Worm (Caenorhabditis elegans) whole organism, young adult: ENCODE results near the gene abu-2.
"Not testable (repeated sequence)": the region's sequence is repeated elsewhere in the genome, so short reads cannot be mapped to it uniquely, and the experiment has no call there.

Source experiments
- B0019.2 ChIP-seq: fragments of 200-800 bp; sonication (Bioruptor generic); conservative IDR thresholded peaks from 2 replicates; pipeline ENCODE4 v1.3.6; 2022; ENCODE audit warnings: missing genetic modification reagents, missing genetic modification characterization, missing compliant biosample characterization
- B0261.1 ChIP-seq: sonication (generic microtip); optimal IDR thresholded peaks from 2 replicates; lab custom pipeline; 2016; ENCODE audit warnings: mild to moderate bottlenecking, missing genetic modification characterization, moderate library complexity, missing compliant biosample characterization
- C17E4.6 ChIP-seq: fragments of 200-800 bp; sonication (Bioruptor generic); IDR thresholded peaks from 2 replicates; pipeline ENCODE4 v1.3.6; 2022; ENCODE audit warnings: missing genetic modification reagents, missing genetic modification characterization, missing compliant biosample characterization
- F49E8.2 ChIP-seq: sonication (generic microtip); optimal IDR thresholded peaks from 3 replicates; lab custom pipeline; 2017; ENCODE audit warnings: missing genetic modification characterization, mild to moderate bottlenecking, missing compliant biosample characterization, antibody characterized with exemption, moderate library complexity; ENCODE audit not compliant: insufficient read depth
- F57A8.1 ChIP-seq: fragments of 200-800 bp; sonication (Bioruptor generic); optimal IDR thresholded peaks from 2 replicates; lab custom pipeline; 2018; ENCODE audit warnings: mild to moderate bottlenecking, missing genetic modification characterization, moderate library complexity, missing compliant biosample characterization
- K12H6.12 ChIP-seq: fragments of 200-800 bp; sonication (Bioruptor generic); optimal IDR thresholded peaks from 2 replicates; lab custom pipeline; 2018; ENCODE audit warnings: mild to moderate bottlenecking, missing genetic modification characterization, missing compliant biosample characterization
- Y53G8AR.9 ChIP-seq: fragments of 200-800 bp; sonication (Bioruptor generic); conservative IDR thresholded peaks from 2 replicates; pipeline ENCODE4 v1.3.6; 2022; ENCODE audit warnings: missing genetic modification reagents, missing genetic modification characterization, missing compliant biosample characterization
- Y56A3A.18 ChIP-seq: fragments of 200-800 bp; sonication (Bioruptor generic); IDR thresholded peaks from 2 replicates; pipeline ENCODE4 v1.3.6; 2022; ENCODE audit warnings: missing genetic modification reagents, missing genetic modification characterization, missing compliant biosample characterization
- Y67H2A.10 ChIP-seq: fragments of 200-800 bp; sonication (Bioruptor generic); conservative IDR thresholded peaks from 2 replicates; pipeline ENCODE4 v1.3.6; 2022; ENCODE audit warnings: missing genetic modification reagents, missing genetic modification characterization, missing compliant biosample characterization
- Y95B8A.8 ChIP-seq: fragments of 200-800 bp; sonication (Bioruptor generic); IDR thresholded peaks from 2 replicates; pipeline ENCODE4 v1.3.6; 2022; ENCODE audit warnings: missing genetic modification reagents, missing genetic modification characterization, missing compliant biosample characterization
- ZK185.1 ChIP-seq: sonication (generic microtip); optimal IDR thresholded peaks from 2 replicates; lab custom pipeline; 2016; ENCODE audit warnings: mild to moderate bottlenecking, missing genetic modification characterization, missing compliant biosample characterization; ENCODE audit not compliant: poor library complexity, severe bottlenecking
- bed-1 ChIP-seq: fragments of 200-800 bp; sonication (Bioruptor generic); IDR thresholded peaks from 2 replicates; pipeline ENCODE4 v1.3.6; 2022; ENCODE audit warnings: missing genetic modification reagents, missing genetic modification characterization, missing compliant biosample characterization
- cebp-1 ChIP-seq, 2 experiments: fragments of 200-800 bp in 1 of 2; sonication (Bioruptor generic) in 1 of 2; sonication (generic microtip) in 1 of 2; IDR thresholded peaks in 1 of 2; optimal IDR thresholded peaks in 1 of 2; 2 replicates each; pipeline versions ENCODE4 v1.3.6 to Lab custom; 2017 to 2022; ENCODE audit warnings: missing compliant biosample characterization in 2 of 2, missing genetic modification characterization in 2 of 2, mild to moderate bottlenecking in 1 of 2, missing genetic modification reagents in 1 of 2, moderate library complexity in 1 of 2
- cebp-2 ChIP-seq: fragments of 200-800 bp; sonication (Bioruptor generic); IDR thresholded peaks from 2 replicates; pipeline ENCODE4 v1.3.6; 2022; ENCODE audit warnings: missing genetic modification characterization, missing compliant biosample characterization
- ceh-58 ChIP-seq: fragments of 200-800 bp; sonication (Bioruptor generic); IDR thresholded peaks from 2 replicates; pipeline ENCODE4 v1.3.6; 2022; ENCODE audit warnings: missing genetic modification characterization, missing compliant biosample characterization
- dox-1 ChIP-seq: fragments of 200-800 bp; sonication (Bioruptor generic); IDR thresholded peaks from 2 replicates; pipeline ENCODE4 v1.3.6; 2022; ENCODE audit warnings: missing genetic modification reagents, missing genetic modification characterization, missing compliant biosample characterization
- efl-1 ChIP-seq: fragments of 150-350 bp; optimal IDR thresholded peaks from 2 replicates; lab custom pipeline; 2014; ENCODE audit warnings: missing biosample characterization, missing genetic modification reagents, missing genetic modification characterization
- egl-18 ChIP-seq: fragments of 200-800 bp; sonication (Bioruptor generic); IDR thresholded peaks from 2 replicates; pipeline ENCODE4 v1.3.6; 2022; ENCODE audit warnings: missing genetic modification reagents, missing genetic modification characterization, missing compliant biosample characterization
- egl-44 ChIP-seq: fragments of 200-800 bp; sonication (Bioruptor generic); IDR thresholded peaks from 2 replicates; pipeline ENCODE4 v1.3.6; 2022; ENCODE audit warnings: missing genetic modification reagents, missing genetic modification characterization, missing compliant biosample characterization
- egrh-3 ChIP-seq: fragments of 200-800 bp; sonication (Bioruptor generic); IDR thresholded peaks from 2 replicates; pipeline ENCODE4 v1.3.6; 2022; ENCODE audit warnings: missing genetic modification reagents, missing genetic modification characterization, missing compliant biosample characterization
- gei-17 ChIP-seq: fragments of 200-800 bp; sonication (Bioruptor generic); optimal IDR thresholded peaks from 2 replicates; lab custom pipeline; 2018; ENCODE audit warnings: mild to moderate bottlenecking, missing genetic modification characterization, missing compliant biosample characterization
- hlh-12 ChIP-seq: sonication (generic microtip); optimal IDR thresholded peaks from 2 replicates; lab custom pipeline; 2016; ENCODE audit warnings: missing genetic modification characterization, missing compliant biosample characterization
- hlh-26 ChIP-seq: fragments of 200-800 bp; sonication (Bioruptor generic); conservative IDR thresholded peaks from 2 replicates; pipeline ENCODE4 v1.3.6; 2022; ENCODE audit warnings: missing genetic modification reagents, missing genetic modification characterization, missing compliant biosample characterization
- hmg-20 ChIP-seq: fragments of 200-800 bp; sonication (Bioruptor generic); IDR thresholded peaks from 2 replicates; pipeline ENCODE4 v1.3.6; 2022; ENCODE audit warnings: missing genetic modification reagents, missing genetic modification characterization, missing compliant biosample characterization
- lag-1 ChIP-seq: fragments of 200-800 bp; sonication (Bioruptor generic); IDR thresholded peaks from 2 replicates; pipeline ENCODE4 v1.3.6; 2022; ENCODE audit warnings: missing genetic modification reagents, missing genetic modification characterization, missing compliant biosample characterization
- let-607 ChIP-seq, 2 experiments: fragments of 200-800 bp in 1 of 2; sonication (Bioruptor generic) in 1 of 2; sonication (generic microtip) in 1 of 2; optimal IDR thresholded peaks; 2 replicates each; lab custom pipeline; 2016 to 2018; ENCODE audit warnings: mild to moderate bottlenecking in 2 of 2, missing compliant biosample characterization in 2 of 2, missing genetic modification characterization in 2 of 2, moderate library complexity in 2 of 2, missing genotype in 1 of 2
- lin-35 ChIP-seq, 3 experiments: fragments of 150-350 bp in 2 of 3; sonication (generic microtip) in 1 of 3; optimal IDR thresholded peaks; 2 replicates each; lab custom pipeline; 2014 to 2018; ENCODE audit warnings: missing biosample characterization in 3 of 3, missing genetic modification characterization in 3 of 3, missing genetic modification reagents in 3 of 3
- lin-40 ChIP-seq: sonication (generic microtip); optimal IDR thresholded peaks from 2 replicates; lab custom pipeline; 2016; ENCODE audit warnings: missing genetic modification characterization, mild to moderate bottlenecking, missing compliant biosample characterization, missing genotype, missing genetic modification reagents
- lsl-1 ChIP-seq: fragments of 200-800 bp; sonication (Bioruptor generic); optimal IDR thresholded peaks from 2 replicates; lab custom pipeline; 2018; ENCODE audit warnings: mild to moderate bottlenecking, missing genetic modification characterization, moderate library complexity, missing compliant biosample characterization
- madf-3 ChIP-seq: fragments of 200-800 bp; sonication (Bioruptor generic); IDR thresholded peaks from 2 replicates; pipeline ENCODE4 v1.3.6; 2022; ENCODE audit warnings: missing genetic modification reagents, missing genetic modification characterization, missing compliant biosample characterization
- mxl-1 ChIP-seq: sonication (generic microtip); optimal IDR thresholded peaks from 2 replicates; lab custom pipeline; 2016; ENCODE audit warnings: missing genetic modification characterization, missing compliant biosample characterization
- nfya-1 ChIP-seq: sonication (generic microtip); optimal IDR thresholded peaks from 2 replicates; lab custom pipeline; 2017; ENCODE audit warnings: antibody characterized with exemption, missing compliant biosample characterization, missing genetic modification characterization, borderline replicate concordance; ENCODE audit not compliant: insufficient read depth
- nhr-120 ChIP-seq: fragments of 200-800 bp; sonication (Bioruptor generic); IDR thresholded peaks from 2 replicates; pipeline ENCODE4 v1.3.6; 2022; ENCODE audit warnings: missing genetic modification characterization, missing compliant biosample characterization
- nhr-80 ChIP-seq: sonication (generic microtip); optimal IDR thresholded peaks from 2 replicates; lab custom pipeline; 2016; ENCODE audit warnings: missing genetic modification characterization, missing compliant biosample characterization
- pbrm-1 ChIP-seq: fragments of 200-800 bp; sonication (Bioruptor generic); IDR thresholded peaks from 2 replicates; pipeline ENCODE4 v1.3.6; 2022; ENCODE audit warnings: missing genetic modification reagents, missing genetic modification characterization, missing compliant biosample characterization
- sdz-38 ChIP-seq: sonication (generic microtip); optimal IDR thresholded peaks from 2 replicates; lab custom pipeline; 2016; ENCODE audit warnings: missing genotype, missing genetic modification characterization, missing compliant biosample characterization
- unc-62 ChIP-seq: fragments of 150-350 bp; optimal IDR thresholded peaks from 2 replicates; lab custom pipeline; 2014; ENCODE audit warnings: missing biosample characterization, missing genetic modification reagents, missing genetic modification characterization
- zim-3 ChIP-seq: sonication (generic microtip); optimal IDR thresholded peaks from 2 replicates; lab custom pipeline; 2017; ENCODE audit warnings: mild to moderate bottlenecking, missing genetic modification characterization, moderate library complexity, missing compliant biosample characterization
- ztf-6 ChIP-seq: fragments of 200-800 bp; sonication (Bioruptor generic); IDR thresholded peaks from 2 replicates; pipeline ENCODE4 v1.3.6; 2022; ENCODE audit warnings: missing genetic modification reagents, missing genetic modification characterization, missing compliant biosample characterization

Gene abu-2

ce11 chrX:1438925-1439324 lies 28.5 kb upstream of the abu-2 start:
- TF ChIP-seq mxl-1 (tag; lab: Kevin White, UChicago) (no peak), B0019.2 (GFP tag; lab: Robert Waterston, UW) (no peak), Y67H2A.10 (GFP tag; lab: Robert Waterston, UW) (no peak), dox-1 (GFP tag; lab: Robert Waterston, UW) (0 out of 2 replicates have a peak, but pooled peaks have one; percentile 8), cebp-1 (GFP tag; IDR thresholded peaks at IDR 0.05; lab: Robert Waterston, UW) (no peak), cebp-1 (tag; optimal IDR thresholded peaks at IDR 0.05; lab: Kevin White, UChicago) (peak; percentile 24), lin-35 (GFP tag; optimal IDR thresholded peaks at IDR 0.05; lab: Kevin White, UChicago) (peak in 1 of 3 experiments; percentile 25)
- TF ChIP-seq, all 124 proteins: peak for 3

DNA sequence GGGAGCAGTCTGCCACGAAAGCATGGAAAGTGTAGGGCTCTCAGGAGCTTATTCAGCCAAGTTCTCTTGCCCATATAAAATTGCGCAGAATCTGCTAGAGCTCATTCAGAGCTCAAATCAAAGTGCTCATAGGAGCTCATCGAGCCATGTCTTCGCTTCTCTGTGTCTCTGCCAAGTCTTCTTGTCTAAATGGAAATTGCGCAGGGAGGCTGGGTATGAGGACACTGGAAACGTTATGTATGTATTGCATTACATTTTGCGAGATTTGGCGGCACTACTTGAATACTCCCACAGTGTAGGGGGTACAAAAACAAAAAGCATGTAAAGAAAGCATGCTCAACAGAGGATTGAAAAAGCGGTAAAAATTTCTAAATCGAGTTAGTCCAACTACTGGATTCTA lies 26.6 kb upstream of the abu-2 start:
- no peak for TF ChIP-seq K12H6.12 (tag; lab: Kevin White, UChicago)
- peak; percentile 59 for TF ChIP-seq gei-17 (GFP tag; lab: Kevin White, UChicago)
- TF ChIP-seq B0019.2 (GFP tag; lab: Robert Waterston, UW) = no peak
- no peak for TF ChIP-seq B0261.1
- TF ChIP-seq pbrm-1 (GFP tag; lab: Robert Waterston, UW) = no peak
- 0 out of 2 replicates have a peak, but pooled peaks have one; percentile 23 for TF ChIP-seq egl-44 (GFP tag; lab: Robert Waterston, UW)
- TF ChIP-seq cebp-2 = no peak
- TF ChIP-seq bed-1 (GFP tag; lab: Robert Waterston, UW) = no peak
- TF ChIP-seq Y53G8AR.9 (GFP tag; lab: Robert Waterston, UW) = no peak
- TF ChIP-seq zim-3 = no peak
- TF ChIP-seq hmg-20 = no peak
- TF ChIP-seq hlh-26 (GFP tag; lab: Robert Waterston, UW) = no peak
- TF ChIP-seq sdz-38 (tag; lab: Kevin White, UChicago) = no peak
- no peak for TF ChIP-seq hlh-12 (tag; lab: Kevin White, UChicago)
- no peak for TF ChIP-seq cebp-1 (GFP tag; IDR thresholded peaks at IDR 0.05; lab: Robert Waterston, UW)
- peak; percentile 9 for TF ChIP-seq cebp-1 (tag; optimal IDR thresholded peaks at IDR 0.05; lab: Kevin White, UChicago)
- TF ChIP-seq madf-3 = no peak
- peak; percentile 8 for TF ChIP-seq ZK185.1 (tag; lab: Kevin White, UChicago)
- TF ChIP-seq egl-18 (GFP tag; lab: Robert Waterston, UW) = no peak
- TF ChIP-seq let-607 (tag; optimal IDR thresholded peaks at IDR 0.05; lab: Kevin White, UChicago) = no peak
- no peak for TF ChIP-seq nfya-1 (tag; lab: Kevin White, UChicago)
- TF ChIP-seq lsl-1 = no peak
- no peak for TF ChIP-seq nhr-120 (GFP tag; lab: Robert Waterston, UW)
- peak; percentile 31; the same call in 1 of the 2 replicates for TF ChIP-seq dox-1 (GFP tag; lab: Robert Waterston, UW)
- no peak for TF ChIP-seq lin-40 (tag; lab: Kevin White, UChicago)
- no peak for TF ChIP-seq efl-1 (GFP tag; lab: Kevin White, UChicago)
- no peak for TF ChIP-seq F57A8.1 (GFP tag; lab: Kevin White, UChicago)

DNA sequence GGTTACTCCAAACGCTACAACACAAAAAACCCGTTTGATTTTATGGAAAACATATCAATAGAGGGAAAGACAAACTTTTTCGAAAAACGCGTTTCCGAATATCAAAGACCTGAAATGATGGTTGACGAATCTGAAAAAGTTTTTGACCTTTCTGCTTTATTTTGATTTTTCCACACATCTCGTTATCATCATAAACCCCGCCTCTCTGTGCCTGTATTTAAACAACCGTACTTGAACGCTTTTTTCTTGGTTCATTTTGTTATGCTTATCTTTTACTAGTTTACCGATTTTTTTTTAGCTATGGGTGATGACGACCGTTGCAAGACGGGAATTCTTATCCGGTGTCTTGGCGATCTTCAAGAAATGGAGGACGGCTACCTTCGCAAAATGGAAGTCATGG lies 20.3 kb upstream of the abu-2 start, which contains the start of gene F19G12.1:
Gene F19G12.1, plus strand, starts transcription at position 301 of the 400 bp plus-strand sequence.
- TF ChIP-seq C17E4.6, ceh-58, zim-3: not testable (repeated sequence)

DNA sequence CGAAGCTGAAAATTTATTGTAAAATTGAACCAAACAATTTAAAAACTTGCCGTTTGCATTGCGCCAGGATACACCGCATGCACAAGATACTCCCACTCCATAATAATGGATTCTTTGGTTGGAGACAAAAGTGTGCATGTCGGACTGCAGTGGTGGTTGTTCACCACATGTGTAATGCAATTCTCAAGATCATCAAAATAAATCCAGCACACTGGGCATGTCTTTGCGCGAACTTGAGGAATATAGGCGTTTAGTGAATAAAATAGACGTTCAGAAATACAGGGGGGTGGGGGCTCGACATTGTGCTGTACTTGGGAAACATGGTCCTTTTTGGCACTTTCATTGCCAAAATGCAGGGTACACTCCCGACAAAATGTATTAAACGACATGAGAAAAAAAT lies 16.0 kb upstream of the abu-2 start, which contains the start of gene F19G12.11:
Gene F19G12.11, minus strand, starts transcription at position 101 of the 400 bp plus-strand sequence.
- TF ChIP-seq ztf-6 (GFP tag; lab: Robert Waterston, UW) (no peak), hlh-26 (GFP tag; lab: Robert Waterston, UW) (no peak), lag-1 (GFP tag; lab: Robert Waterston, UW) (no peak), Y56A3A.18 (no peak), Y95B8A.8 (no peak), nhr-80 (tag; lab: Kevin White, UChicago) (no peak), ceh-58 (no peak), unc-62 (GFP tag; lab: Kevin White, UChicago) (no peak), egrh-3 (no peak), F49E8.2 (no peak), hmg-20 (no peak)
- TF ChIP-seq, all 124 proteins: peak for 0
